Worm (Caenorhabditis elegans): Measurements from ENCODE around the gene spe-10.

- TF ChIP-seq fos-1 (tag; optimal IDR thresholded peaks at IDR 0.05) (no peak), ama-1 (optimal IDR thresholded peaks at IDR 0.05) (no peak), mdl-1 (tag; optimal IDR thresholded peaks at IDR 0.05) (no peak), elt-1 (tag; optimal IDR thresholded peaks at IDR 0.05) (no peak), ztf-11 (tag; optimal IDR thresholded peaks at IDR 0.05) (no peak), nhr-11 (tag; optimal IDR thresholded peaks at IDR 0.05) (no peak), ceh-16 (tag; optimal IDR thresholded peaks at IDR 0.05) (no peak), unc-39 (tag; optimal IDR thresholded peaks at IDR 0.05) (no peak), R02D3.7 (tag; optimal IDR thresholded peaks at IDR 0.05) (no peak), ceh-28 (tag; optimal IDR thresholded peaks at IDR 0.05) (no peak), ztf-4 (tag; optimal IDR thresholded peaks at IDR 0.05) (no peak), elt-3 (tag; optimal IDR thresholded peaks at IDR 0.05) (no peak), unc-62 (GFP tag; optimal IDR thresholded peaks at IDR 0.05) (no peak)
These were observed 41.0 kb downstream of the spe-10 start, which contains the start of gene col-12 for ce11 chrV:10425098-10425497.

Data from whole organism, L3 larva.